Worm (Caenorhabditis elegans) whole organism, early embryonic: Measurements from ENCODE around the gene col-94.

Experiments
- B0310.2 ChIP-seq: sonication (generic microtip); optimal IDR thresholded peaks from 2 replicates; lab custom pipeline; 2016; ENCODE audit warnings: mild to moderate bottlenecking, missing genetic modification characterization, missing compliant biosample characterization
- F13C5.2 ChIP-seq: sonication (generic microtip); optimal IDR thresholded peaks from 2 replicates; lab custom pipeline; 2017; ENCODE audit warnings: mild to moderate bottlenecking, missing genetic modification characterization, inconsistent platforms, missing compliant biosample characterization
- aly-1 ChIP-seq: sonication (generic microtip); optimal IDR thresholded peaks from 2 replicates; lab custom pipeline; 2016; ENCODE audit warnings: missing genetic modification characterization, missing compliant biosample characterization
- ama-1 ChIP-seq: fragments of 150-350 bp; optimal IDR thresholded peaks from 2 replicates; lab custom pipeline; 2014
- ceh-13 ChIP-seq: fragments of 200-800 bp; sonication (Bioruptor generic); optimal IDR thresholded peaks from 2 replicates; lab custom pipeline; 2018; ENCODE audit warnings: mild to moderate bottlenecking, missing genetic modification characterization, missing compliant biosample characterization
- ceh-36 ChIP-seq: sonication (generic microtip); optimal IDR thresholded peaks from 2 replicates; lab custom pipeline; 2016; ENCODE audit warnings: missing genetic modification characterization, inconsistent platforms, missing compliant biosample characterization
- ets-7 ChIP-seq: sonication (generic microtip); optimal IDR thresholded peaks from 2 replicates; lab custom pipeline; 2016; ENCODE audit warnings: missing genotype, missing genetic modification characterization, missing compliant biosample characterization
- flt-1 ChIP-seq: fragments of 200-800 bp; sonication (Bioruptor generic); IDR thresholded peaks from 2 replicates; pipeline ENCODE4 v1.3.6; 2022; ENCODE audit warnings: missing genetic modification characterization, missing compliant biosample characterization
- hmbx-1 ChIP-seq: sonication (generic microtip); optimal IDR thresholded peaks from 2 replicates; lab custom pipeline; 2016; ENCODE audit warnings: mild to moderate bottlenecking, missing genetic modification characterization, missing compliant biosample characterization
- hmg-4 ChIP-seq: fragments of 200-800 bp; sonication (Bioruptor generic); optimal IDR thresholded peaks from 2 replicates; lab custom pipeline; 2018; ENCODE audit warnings: mild to moderate bottlenecking, missing genetic modification characterization, missing compliant biosample characterization
- hnd-1 ChIP-seq: sonication (generic microtip); optimal IDR thresholded peaks from 2 replicates; lab custom pipeline; 2016; ENCODE audit warnings: missing genetic modification characterization, missing compliant biosample characterization
- pes-1 ChIP-seq: fragments of 200-800 bp; sonication (Bioruptor generic); IDR thresholded peaks from 2 replicates; pipeline ENCODE4 v1.3.6; 2022; ENCODE audit warnings: missing genetic modification reagents, missing genetic modification characterization, missing compliant biosample characterization
- scrt-1 ChIP-seq: fragments of 200-800 bp; sonication (Bioruptor generic); IDR thresholded peaks from 2 replicates; pipeline ENCODE4 v1.3.6; 2022; ENCODE audit warnings: missing genetic modification characterization, missing compliant biosample characterization
- sea-1 ChIP-seq: fragments of 200-800 bp; sonication (Bioruptor generic); conservative IDR thresholded peaks from 2 replicates; pipeline ENCODE4 v1.3.6; 2022; ENCODE audit warnings: missing genetic modification characterization, missing compliant biosample characterization
- tbx-11 ChIP-seq: fragments of 200-800 bp; sonication (Bioruptor generic); IDR thresholded peaks from 2 replicates; pipeline ENCODE4 v1.3.6; 2022; ENCODE audit warnings: missing genetic modification characterization, missing compliant biosample characterization
- tbx-37 ChIP-seq: fragments of 200-800 bp; sonication (Bioruptor generic); conservative IDR thresholded peaks from 2 replicates; pipeline ENCODE4 v1.3.6; 2022; ENCODE audit warnings: missing genetic modification reagents, missing genetic modification characterization, missing compliant biosample characterization
- tra-4 ChIP-seq: sonication (generic microtip); optimal IDR thresholded peaks from 2 replicates; lab custom pipeline; 2017; ENCODE audit warnings: missing genetic modification characterization, missing compliant biosample characterization

Gene col-94

ce11 chrIII:11022278-11022677 lies 34.6 kb upstream of the col-94 start:
- no peak for TF ChIP-seq B0310.2

- TF ChIP-seq pes-1 (GFP tag; lab: Robert Waterston, UW) (no peak), hmbx-1 (no peak), F13C5.2 (no peak)
Observed at ce11 chrIII:11012264-11012663, 24.6 kb upstream of the col-94 start, which contains the start of gene kvs-4. kvs-4 (plus strand) TSS chrIII:11012564.

- TF ChIP-seq ceh-36 (tag; lab: Kevin White, UChicago) (no peak), tbx-37 (no peak), ceh-13 (no peak), B0310.2 (no peak)
Observed at ce11 chrIII:11010597-11010996, 22.9 kb upstream of the col-94 start.

DNA sequence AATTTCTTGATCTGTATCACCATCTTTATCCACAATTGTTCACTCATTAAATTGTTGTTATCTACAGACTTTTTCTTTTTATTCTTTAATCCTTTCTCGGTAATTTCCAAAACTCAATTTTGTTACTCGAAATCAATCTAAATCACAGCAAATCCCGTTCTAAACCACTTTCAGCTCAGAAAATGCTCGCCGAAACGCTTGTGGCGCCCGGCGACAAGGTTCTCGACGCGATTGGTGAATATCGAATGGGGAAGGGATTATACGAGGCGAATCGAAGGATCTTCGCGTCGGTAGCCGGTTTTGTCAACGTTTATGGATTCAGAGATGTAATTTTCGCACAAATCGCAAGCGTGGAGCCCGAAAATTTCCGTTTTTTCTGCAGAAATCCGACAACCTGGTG lies 21.2 kb upstream of the col-94 start, which contains the start of gene exos-1:
Gene exos-1 (plus strand): TSS at position 175 of the 400 bp plus-strand sequence.
- TF ChIP-seq sea-1 (no peak), ceh-36 (tag; lab: Kevin White, UChicago) (peak; percentile 30), tra-4 (tag; lab: Kevin White, UChicago) (no peak), F13C5.2 (no peak), ama-1 (lab: Kevin White, UChicago) (no peak), hmbx-1 (no peak), B0310.2 (no peak)

ce11 chrIII:11007552-11008272 lies 20.0 kb upstream of the col-94 start, which contains the start of the genes fipr-17 and Y48A6B.3:
fipr-17 (minus strand) TSS chrIII:11007602.
Y48A6B.3 (plus strand) TSS chrIII:11008222.
- TF ChIP-seq tra-4 (tag; lab: Kevin White, UChicago) (peak; percentile 25), ama-1 (lab: Kevin White, UChicago) (no peak), F13C5.2 (peak; percentile 83)

DNA sequence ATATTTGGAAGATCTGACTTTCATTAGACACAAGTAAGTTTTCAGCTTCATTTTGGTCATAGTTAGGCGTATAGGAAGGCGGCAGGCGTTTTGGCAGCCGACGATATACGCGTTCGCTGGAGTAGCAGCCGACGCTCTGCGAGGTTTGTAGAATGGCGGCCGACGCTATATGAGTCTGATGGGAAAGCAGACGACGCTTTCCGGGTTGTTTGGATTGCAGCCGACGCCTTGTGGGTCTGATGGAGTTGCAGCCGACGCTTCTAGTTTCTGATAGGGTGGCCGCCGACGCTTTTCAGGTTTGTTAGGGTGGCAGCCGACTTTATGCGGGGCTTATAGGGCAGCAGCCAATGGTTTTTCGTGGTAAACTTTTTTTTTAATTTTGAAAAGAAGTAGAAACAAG lies 15.1 kb upstream of the col-94 start:
- TF ChIP-seq tbx-37 (no peak), pes-1 (GFP tag; lab: Robert Waterston, UW) (no peak), ets-7 (tag; lab: Kevin White, UChicago) (no peak), aly-1 (tag; lab: Kevin White, UChicago) (no peak), sea-1 (no peak), flt-1 (GFP tag; lab: Robert Waterston, UW) (no peak), hmbx-1 (no peak), ceh-36 (tag; lab: Kevin White, UChicago) (no peak), B0310.2 (no peak), ama-1 (lab: Kevin White, UChicago) (no peak)

DNA sequence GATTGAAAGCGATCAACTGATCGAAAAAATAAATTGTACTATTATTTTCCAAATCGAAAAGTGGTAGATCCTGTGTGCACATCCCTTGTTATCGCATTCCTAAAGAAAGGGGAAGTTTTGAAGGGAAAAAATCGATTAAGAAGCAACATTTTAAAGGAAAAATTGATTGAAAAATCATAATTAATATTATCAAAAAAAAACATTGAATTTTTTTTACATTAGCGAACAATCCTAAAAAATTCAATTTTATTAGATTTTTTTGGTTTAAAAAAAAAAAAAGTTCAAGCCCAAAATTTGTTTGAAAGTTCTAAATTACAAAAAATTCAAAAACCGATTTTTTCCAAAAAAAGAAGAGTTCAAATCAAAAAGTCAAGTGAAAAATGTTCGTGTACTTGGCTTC lies 7.5 kb upstream of the col-94 start, which contains the start of gene dmsr-5:
Gene dmsr-5 (minus strand): TSS at position 101 of the 400 bp plus-strand sequence.
- no peak for TF ChIP-seq sea-1

DNA sequence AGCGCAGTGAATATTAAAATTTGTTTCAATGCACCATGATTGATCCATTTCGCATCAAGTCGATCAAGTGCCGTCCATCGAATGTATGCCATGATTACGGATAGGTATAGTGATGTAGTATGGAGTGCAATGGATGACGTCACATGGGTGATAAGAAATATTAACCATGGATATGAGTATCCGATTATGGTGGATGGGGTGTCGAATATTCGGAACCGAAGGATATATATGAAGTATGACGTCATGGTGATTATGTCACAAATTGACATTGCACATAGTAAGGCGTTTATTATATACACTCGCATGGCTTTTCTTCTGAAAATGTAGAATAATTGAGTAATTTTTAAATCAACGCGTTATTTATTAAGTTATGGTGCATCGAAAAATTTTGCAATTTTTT lies 6.4 kb upstream of the col-94 start:
- TF ChIP-seq flt-1 (GFP tag; lab: Robert Waterston, UW) (no peak), sea-1 (no peak), tbx-37 (no peak), ama-1 (lab: Kevin White, UChicago) (no peak), pes-1 (GFP tag; lab: Robert Waterston, UW) (no peak), scrt-1 (GFP tag; lab: Robert Waterston, UW) (no peak), ceh-36 (tag; lab: Kevin White, UChicago) (no peak), ets-7 (tag; lab: Kevin White, UChicago) (no peak), tbx-11 (GFP tag; lab: Robert Waterston, UW) (no peak), B0310.2 (no peak), tra-4 (tag; lab: Kevin White, UChicago) (no peak), aly-1 (tag; lab: Kevin White, UChicago) (no peak), hmg-4 (GFP tag; lab: Kevin White, UChicago) (no peak), ceh-13 (no peak), hnd-1 (no peak)

ce11 chrIII:10989491-10990032 lies 1.9 kb upstream of the col-94 start:
- TF ChIP-seq ceh-13 (peak; percentile 87), B0310.2 (peak; percentile 94), ets-7 (tag; lab: Kevin White, UChicago) (peak; percentile 84), aly-1 (tag; lab: Kevin White, UChicago) (peak; percentile 96), hmg-4 (GFP tag; lab: Kevin White, UChicago) (peak; percentile 99), pes-1 (GFP tag; lab: Robert Waterston, UW) (peak; percentile 93), F13C5.2 (peak; percentile 97), flt-1 (GFP tag; lab: Robert Waterston, UW) (peak; percentile 86), tbx-11 (GFP tag; lab: Robert Waterston, UW) (peak; percentile 94), ama-1 (lab: Kevin White, UChicago) (no peak), ceh-36 (tag; lab: Kevin White, UChicago) (peak; percentile 93), hnd-1 (peak; percentile 82), scrt-1 (GFP tag; lab: Robert Waterston, UW) (peak; percentile 96), tbx-37 (peak; percentile 89), tra-4 (tag; lab: Kevin White, UChicago) (peak; percentile 90), hmbx-1 (peak; percentile 84), sea-1 (peak; percentile 95)
